Fruit fly (Drosophila melanogaster): ENCODE measurements around the gene Antdh.

DNA sequence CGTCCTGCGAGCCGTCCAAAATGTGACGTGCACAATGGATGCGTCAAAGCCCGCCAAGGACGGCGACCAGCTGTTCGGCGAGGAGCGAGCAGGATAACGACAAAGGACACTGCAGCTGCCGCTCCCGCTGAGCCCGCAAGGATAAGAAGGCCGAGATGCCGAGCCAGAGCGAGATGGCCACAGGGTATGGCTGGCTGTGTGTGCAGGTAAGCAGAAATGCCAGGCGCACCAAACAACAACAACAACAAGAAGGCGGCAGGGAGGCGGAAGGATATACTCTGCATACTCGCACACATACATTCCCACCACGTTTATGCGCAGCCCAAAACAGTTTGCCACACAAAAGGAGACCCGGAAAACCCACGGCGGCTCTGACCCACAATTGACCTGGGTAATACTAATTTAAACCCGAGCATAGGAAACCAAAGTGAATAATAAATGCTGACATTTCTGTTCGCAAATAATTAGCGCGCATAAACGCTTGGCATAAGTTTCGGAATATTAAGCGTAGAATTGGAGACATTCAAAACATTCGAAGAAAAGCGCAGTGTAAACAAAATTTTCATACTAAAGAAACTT, 22.2 kb downstream of the Antdh start:
- TF ChIP-seq pan (optimal IDR thresholded peaks at IDR 0.05) = no peak
- no peak for TF ChIP-seq usp (GFP tag; optimal IDR thresholded peaks at IDR 0.05)
- TF ChIP-seq EcR (GFP tag; optimal IDR thresholded peaks at IDR 0.05) = no peak
- no peak for TF ChIP-seq Dll (optimal IDR thresholded peaks at IDR 0.05)
- no peak for TF ChIP-seq CG8478 (optimal IDR thresholded peaks at IDR 0.05)

All from whole organism.